Worm (Caenorhabditis elegans): ENCODE measurements around the gene tub-1.

tub-1 gene

ce11 chrII:8135953-8136352 lies 20.8 kb downstream of the tub-1 start:
- no peak for TF ChIP-seq sox-4 (tag; optimal IDR thresholded peaks at IDR 0.05)
- no peak for TF ChIP-seq sdc-2 (tag; optimal IDR thresholded peaks at IDR 0.05)
- TF ChIP-seq C08G9.2 (tag; optimal IDR thresholded peaks at IDR 0.05): no peak
- no peak for TF ChIP-seq elt-2 (tag; optimal IDR thresholded peaks at IDR 0.05)
- no peak for TF ChIP-seq zip-5 (tag; optimal IDR thresholded peaks at IDR 0.05)
- TF ChIP-seq rnt-1 (tag; optimal IDR thresholded peaks at IDR 0.05): no peak
- no peak for TF ChIP-seq hlh-13 (GFP tag; optimal IDR thresholded peaks at IDR 0.05)
- no peak for TF ChIP-seq lin-11 (tag; optimal IDR thresholded peaks at IDR 0.05)
- no peak for TF ChIP-seq ets-4 (tag; optimal IDR thresholded peaks at IDR 0.05)

ce11 chrII:8131413-8131966 lies 25.3 kb downstream of the tub-1 start:
- TF ChIP-seq odd-2 (tag; optimal IDR thresholded peaks at IDR 0.05) (no peak), sdc-2 (tag; optimal IDR thresholded peaks at IDR 0.05) (no peak), elt-4 (tag; optimal IDR thresholded peaks at IDR 0.05) (peak; percentile 43), pha-2 (tag; optimal IDR thresholded peaks at IDR 0.05) (no peak), unc-86 (tag; optimal IDR thresholded peaks at IDR 0.05) (no peak), fkh-10 (GFP tag; optimal IDR thresholded peaks at IDR 0.05) (no peak), npax-4 (tag; optimal IDR thresholded peaks at IDR 0.05) (no peak), unc-3 (GFP tag; conservative IDR thresholded peaks at IDR 0.05) (no peak), unc-3 (tag; optimal IDR thresholded peaks at IDR 0.05) (no peak), C08G9.2 (tag; optimal IDR thresholded peaks at IDR 0.05) (no peak), nfya-1 (tag; optimal IDR thresholded peaks at IDR 0.05) (peak; percentile 16), pha-4 (tag; optimal IDR thresholded peaks at IDR 0.05) (no peak), unc-42 (tag; optimal IDR thresholded peaks at IDR 0.05) (peak; percentile 8), nhr-232 (tag; optimal IDR thresholded peaks at IDR 0.05) (no peak), C38D4.7 (GFP tag; optimal IDR thresholded peaks at IDR 0.05) (no peak), lim-6 (tag; optimal IDR thresholded peaks at IDR 0.05) (no peak), ceh-19 (GFP tag; optimal IDR thresholded peaks at IDR 0.05) (no peak), ceh-22 (tag; optimal IDR thresholded peaks at IDR 0.05) (no peak), tbx-2 (tag; optimal IDR thresholded peaks at IDR 0.05) (no peak), ceh-18 (tag; optimal IDR thresholded peaks at IDR 0.05) (peak; percentile 5), ahr-1 (tag; optimal IDR thresholded peaks at IDR 0.05) (no peak), pat-9 (tag; optimal IDR thresholded peaks at IDR 0.05) (no peak), ceh-31 (tag; optimal IDR thresholded peaks at IDR 0.05) (no peak), ama-1 (optimal IDR thresholded peaks at IDR 0.05) (no peak), nhr-11 (tag; optimal IDR thresholded peaks at IDR 0.05) (no peak), rnt-1 (tag; optimal IDR thresholded peaks at IDR 0.05) (no peak), ref-2 (tag; optimal IDR thresholded peaks at IDR 0.05) (no peak), ceh-45 (GFP tag; IDR thresholded peaks at IDR 0.05) (no peak), ceh-6 (GFP tag; optimal IDR thresholded peaks at IDR 0.05) (peak; percentile 35), lin-11 (tag; optimal IDR thresholded peaks at IDR 0.05) (no peak), fkh-6 (tag; optimal IDR thresholded peaks at IDR 0.05) (peak; percentile 3), zip-5 (tag; optimal IDR thresholded peaks at IDR 0.05) (no peak), ceh-9 (tag; optimal IDR thresholded peaks at IDR 0.05) (no peak)

ce11 chrII:8130792-8131191 lies 26.0 kb downstream of the tub-1 start:
- TF ChIP-seq Y22D7AL.16 (tag; optimal IDR thresholded peaks at IDR 0.05): no peak
- TF ChIP-seq ref-2 (tag; optimal IDR thresholded peaks at IDR 0.05): peak; percentile 4
- TF ChIP-seq odd-2 (tag; optimal IDR thresholded peaks at IDR 0.05): no peak

- no peak for TF ChIP-seq lim-6 (tag; optimal IDR thresholded peaks at IDR 0.05)
- no peak for TF ChIP-seq ceh-2 (tag; optimal IDR thresholded peaks at IDR 0.05)
- no peak for TF ChIP-seq che-1 (tag; optimal IDR thresholded peaks at IDR 0.05)
- TF ChIP-seq ceh-48 (tag; optimal IDR thresholded peaks at IDR 0.05): no peak
- TF ChIP-seq pax-1 (tag; optimal IDR thresholded peaks at IDR 0.05): no peak
- TF ChIP-seq odd-2 (tag; optimal IDR thresholded peaks at IDR 0.05): no peak
- no peak for TF ChIP-seq ceh-22 (tag; optimal IDR thresholded peaks at IDR 0.05)
- no peak for TF ChIP-seq dmd-4 (tag; optimal IDR thresholded peaks at IDR 0.05; ENCODE audit: borderline replicate concordance)
- TF ChIP-seq npax-4 (tag; optimal IDR thresholded peaks at IDR 0.05): no peak
- no peak for TF ChIP-seq hlh-13 (GFP tag; optimal IDR thresholded peaks at IDR 0.05)
- TF ChIP-seq ceh-9 (tag; optimal IDR thresholded peaks at IDR 0.05): no peak
- no peak for TF ChIP-seq mec-3 (tag; optimal IDR thresholded peaks at IDR 0.05; ENCODE audit: borderline replicate concordance)
- no peak for TF ChIP-seq sox-4 (tag; optimal IDR thresholded peaks at IDR 0.05)
- no peak for TF ChIP-seq hlh-15 (tag; optimal IDR thresholded peaks at IDR 0.05)
- no peak for TF ChIP-seq gmeb-2 (tag; optimal IDR thresholded peaks at IDR 0.05)
- TF ChIP-seq unc-55 (GFP tag; optimal IDR thresholded peaks at IDR 0.05): no peak
- no peak for TF ChIP-seq ceh-31 (tag; optimal IDR thresholded peaks at IDR 0.05)
- no peak for TF ChIP-seq ets-4 (tag; optimal IDR thresholded peaks at IDR 0.05)
- TF ChIP-seq ceh-45 (GFP tag; IDR thresholded peaks at IDR 0.05): no peak
- no peak for TF ChIP-seq dve-1 (tag; optimal IDR thresholded peaks at IDR 0.05)
These were observed 27.2 kb downstream of the tub-1 start, which contains the start of gene ulp-4 for ce11 chrII:8129495-8130010. Gene ulp-4, plus strand, starts transcription at chrII:8129960.

Data from whole organism, late embryonic.